Fruit fly (Drosophila melanogaster): ENCODE results near the gene CG17944.

dm6 chr3R:7344769-7345168 is 17.2 kb downstream of the CG17944 start, which contains the start of gene CG31496:
- TF ChIP-seq insv (optimal IDR thresholded peaks at IDR 0.05) (no peak), ttk (optimal IDR thresholded peaks at IDR 0.05) (no peak), Myc (optimal IDR thresholded peaks at IDR 0.05) (no peak), psq (optimal IDR thresholded peaks at IDR 0.05) (no peak), h (optimal IDR thresholded peaks at IDR 0.05) (no peak)

Measured in Kc167 (cell line).